Worm (Caenorhabditis elegans) whole organism, L2 larva: ENCODE measurements around the gene F34D10.3.

Source experiments
- R02D3.7 ChIP-seq: fragments of 150-350 bp; optimal IDR thresholded peaks from 2 replicates; lab custom pipeline; 2014; ENCODE audit warnings: missing biosample characterization, missing genetic modification characterization
- ZK546.5 ChIP-seq: sonication (generic microtip); optimal IDR thresholded peaks from 2 replicates; lab custom pipeline; 2017; ENCODE audit warnings: missing biosample characterization, missing genetic modification characterization
- aly-2 ChIP-seq: fragments of 150-350 bp; optimal IDR thresholded peaks from 2 replicates; lab custom pipeline; 2014; ENCODE audit warnings: missing biosample characterization, missing genetic modification characterization
- ama-1 ChIP-seq: fragments of 150-350 bp; optimal IDR thresholded peaks from 2 replicates; lab custom pipeline; 2018; ENCODE audit warnings: inconsistent platforms
- ceh-82 ChIP-seq: fragments of 150-350 bp; optimal IDR thresholded peaks from 2 replicates; lab custom pipeline; 2014; ENCODE audit warnings: missing biosample characterization, missing genetic modification characterization
- elt-3 ChIP-seq: sonication (generic microtip); optimal IDR thresholded peaks from 2 replicates; lab custom pipeline; 2017; ENCODE audit warnings: missing biosample characterization, missing genetic modification characterization
- lin-39 ChIP-seq: fragments of 150-350 bp; optimal IDR thresholded peaks from 2 replicates; lab custom pipeline; 2014; ENCODE audit warnings: missing biosample characterization, missing genetic modification reagents, missing genetic modification characterization
- lsy-2 ChIP-seq, 2 experiments: fragments of 150-350 bp in 1 of 2; sonication (generic microtip) in 1 of 2; optimal IDR thresholded peaks; 2 replicates each; lab custom pipeline; 2014 to 2017; ENCODE audit warnings: missing biosample characterization in 2 of 2, missing genetic modification characterization in 2 of 2
- nhr-10 ChIP-seq: sonication (generic microtip); optimal IDR thresholded peaks from 2 replicates; lab custom pipeline; 2017; ENCODE audit warnings: missing biosample characterization, missing genetic modification characterization
- nhr-25 ChIP-seq: fragments of 150-350 bp; sonication (generic microtip); optimal IDR thresholded peaks from 3 replicates; lab custom pipeline; 2014; ENCODE audit warnings: missing biosample characterization, missing genetic modification characterization
- zag-1 ChIP-seq: fragments of 150-350 bp; optimal IDR thresholded peaks from 2 replicates; lab custom pipeline; 2014; ENCODE audit warnings: missing biosample characterization, missing genetic modification characterization

ce11 chrIII:3713163-3713562 is 20.9 kb upstream of the F34D10.3 start, which contains the start of gene nrde-1:
- no peak for TF ChIP-seq ama-1 (lab: Kevin White, UChicago)
- TF ChIP-seq elt-3 (tag; lab: Kevin White, UChicago) = no peak
- TF ChIP-seq R02D3.7 (tag; lab: Kevin White, UChicago) = no peak
- no peak for TF ChIP-seq ceh-82 (tag; lab: Kevin White, UChicago)
- TF ChIP-seq aly-2 (tag; lab: Kevin White, UChicago) = no peak
- no peak for TF ChIP-seq ZK546.5 (tag; lab: Kevin White, UChicago)
- no peak for TF ChIP-seq nhr-25 (tag; lab: Kevin White, UChicago)
- TF ChIP-seq lin-39 (tag; lab: Kevin White, UChicago) = no peak
- no peak for TF ChIP-seq nhr-10 (tag; lab: Kevin White, UChicago)
- no peak for TF ChIP-seq zag-1
- TF ChIP-seq lsy-2 (tag; optimal IDR thresholded peaks at IDR 0.05; lab: Kevin White, UChicago) = no peak
